Fruit fly (Drosophila melanogaster) whole organism, embryonic: ENCODE measurements around the gene RpS28-like.

Source experiments
- CG8089 ChIP-seq: fragments of 200-800 bp; sonication (Bioruptor generic); optimal IDR thresholded peaks from 3 replicates; lab custom pipeline; 2016; ENCODE audit warnings: missing biosample characterization, missing genetic modification characterization
- Camta ChIP-seq: fragments of 200-800 bp; sonication (Bioruptor generic); optimal IDR thresholded peaks from 2 replicates; lab custom pipeline; 2016; ENCODE audit warnings: missing biosample characterization, missing genetic modification characterization
- CrebB ChIP-seq: fragments of 200-800 bp; sonication (Bioruptor generic); optimal IDR thresholded peaks from 3 replicates; lab custom pipeline; 2018; ENCODE audit warnings: missing biosample characterization, mild to moderate bottlenecking, missing genetic modification characterization
- Stat92E ChIP-seq, 3 experiments: fragments of >200 bp in 2 of 3; fragments of 200-800 bp in 1 of 3; sonication (Bioruptor generic) in 1 of 3; optimal IDR thresholded peaks; 2 replicates each; lab custom pipeline; 2017 to 2019; ENCODE audit warnings: missing biosample characterization in 3 of 3, missing genetic modification characterization in 3 of 3, mild to moderate bottlenecking in 1 of 3, moderate library complexity in 1 of 3
- chm ChIP-seq: fragments of 200-800 bp; sonication (Bioruptor generic); IDR thresholded peaks from 2 replicates; pipeline ENCODE4 v1.3.6; 2022; ENCODE audit warnings: missing biosample characterization, missing genetic modification characterization
- hbn ChIP-seq: fragments of 200-800 bp; sonication (Bioruptor generic); IDR thresholded peaks from 2 replicates; pipeline ENCODE4 v1.3.6; 2022; ENCODE audit warnings: missing biosample characterization, missing genetic modification characterization; ENCODE audit not compliant: partially characterized antibody
- pfk ChIP-seq: fragments of 200-800 bp; sonication (Bioruptor generic); optimal IDR thresholded peaks from 2 replicates; lab custom pipeline; 2018; ENCODE audit warnings: missing biosample characterization, mild to moderate bottlenecking, missing genetic modification characterization, moderate library complexity

DNA sequence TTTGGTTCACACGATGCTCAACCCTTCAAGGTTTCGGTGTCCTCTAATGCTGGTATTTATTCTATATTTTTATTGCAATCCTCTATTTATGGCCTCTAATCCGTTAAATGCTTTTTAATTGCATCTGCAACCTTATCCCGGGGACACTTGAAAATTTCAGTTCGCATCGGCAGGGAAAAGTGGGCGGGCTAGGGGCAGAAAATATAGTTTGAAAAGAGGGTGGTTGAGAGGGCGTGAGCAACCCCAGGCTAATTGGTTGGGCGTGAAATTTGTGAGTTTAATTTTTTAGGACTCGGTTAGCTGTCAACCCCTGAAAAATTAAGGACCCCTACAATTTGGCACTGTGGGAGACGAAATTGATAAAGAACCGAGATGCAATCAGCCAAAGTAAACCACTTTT is 9.1 kb downstream of the RpS28-like start:
- TF ChIP-seq chm (GFP tag; lab: Robert Waterston, UW) (no peak), hbn (GFP tag; lab: Robert Waterston, UW) (no peak), CG8089 (GFP tag; lab: Kevin White, UChicago) (no peak), CrebB (tag; lab: Kevin White, UChicago) (no peak), Camta (GFP tag; lab: Kevin White, UChicago) (no peak), pfk (no peak), Stat92E (GFP tag; optimal IDR thresholded peaks at IDR 0.05; lab: Kevin White, UChicago) (no peak)
